Worm (Caenorhabditis elegans): ENCODE data around the gene D1046.2.

Gene D1046.2

DNA sequence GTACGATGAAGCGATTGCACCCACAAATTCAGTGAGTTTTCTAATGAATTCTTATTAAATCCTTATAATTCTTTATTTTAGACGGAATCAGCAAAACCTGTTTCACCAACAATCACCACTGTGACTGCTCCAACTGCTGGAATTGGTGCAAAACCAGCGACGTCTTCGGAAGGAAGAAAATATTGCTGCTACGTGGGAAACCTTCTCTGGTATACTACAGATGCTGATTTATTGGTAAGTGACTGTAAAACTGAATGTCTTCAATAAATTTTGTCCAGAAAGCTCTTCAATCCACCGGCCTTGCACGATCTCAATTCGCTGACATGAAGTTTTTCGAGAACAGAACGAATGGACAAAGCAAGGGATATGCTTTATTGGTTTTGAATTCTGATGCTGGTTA lies 644 bp upstream of the D1046.2 start:
- TF ChIP-seq ZK546.5 (tag; optimal IDR thresholded peaks at IDR 0.05): no peak
- no peak for TF ChIP-seq ceh-82 (tag; optimal IDR thresholded peaks at IDR 0.05)

DNA sequence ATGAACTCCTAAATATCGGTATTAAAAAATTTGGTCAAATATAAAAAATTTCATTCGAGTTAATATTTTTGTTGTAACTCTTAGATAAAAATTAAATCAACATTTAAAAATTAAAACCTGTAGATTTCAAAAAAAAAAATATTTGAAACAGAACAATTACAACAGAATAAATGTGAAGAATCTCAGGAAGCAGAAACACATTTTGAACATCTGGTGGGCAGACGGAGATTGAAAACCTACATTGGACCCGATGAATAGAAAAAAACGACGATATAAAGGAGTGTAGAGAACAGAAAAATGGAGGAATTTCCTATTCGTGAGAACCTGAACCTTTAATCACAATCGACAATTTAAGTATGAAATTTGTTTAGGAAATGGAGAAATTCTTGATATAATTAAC lies 1.7 kb downstream of the D1046.2 start:
- no peak for TF ChIP-seq nhr-23 (tag; optimal IDR thresholded peaks at IDR 0.05)
- no peak for TF ChIP-seq mdl-1 (tag; optimal IDR thresholded peaks at IDR 0.05)
- TF ChIP-seq ztf-11 (tag; optimal IDR thresholded peaks at IDR 0.05): no peak
- no peak for TF ChIP-seq egl-27 (tag; optimal IDR thresholded peaks at IDR 0.05)
- TF ChIP-seq nhr-11 (tag; optimal IDR thresholded peaks at IDR 0.05): no peak
- no peak for TF ChIP-seq nhr-129 (tag; optimal IDR thresholded peaks at IDR 0.05)
- TF ChIP-seq nhr-77 (tag; optimal IDR thresholded peaks at IDR 0.05): no peak
- no peak for TF ChIP-seq elt-3 (tag; optimal IDR thresholded peaks at IDR 0.05)

DNA sequence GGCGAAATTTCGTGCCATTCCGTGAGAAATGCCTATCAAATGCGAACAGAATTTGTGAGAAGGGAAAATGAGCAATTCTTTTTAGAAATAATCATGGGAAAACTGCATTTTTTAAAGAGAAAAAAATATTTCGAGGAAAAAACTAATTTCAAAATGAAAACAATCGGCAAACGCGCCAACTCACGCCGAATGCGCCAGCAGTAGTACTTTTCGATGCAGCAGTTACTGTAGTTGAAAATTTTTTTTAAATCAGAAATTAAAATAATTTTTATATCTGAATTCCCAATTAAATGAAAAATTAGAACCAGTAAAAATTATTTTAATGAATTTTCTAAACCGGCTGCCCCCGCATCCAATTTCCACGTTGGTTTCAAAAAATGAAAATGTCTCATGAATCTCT lies 2.5 kb downstream of the D1046.2 start:
- no peak for TF ChIP-seq nhr-10 (tag; optimal IDR thresholded peaks at IDR 0.05)

DNA sequence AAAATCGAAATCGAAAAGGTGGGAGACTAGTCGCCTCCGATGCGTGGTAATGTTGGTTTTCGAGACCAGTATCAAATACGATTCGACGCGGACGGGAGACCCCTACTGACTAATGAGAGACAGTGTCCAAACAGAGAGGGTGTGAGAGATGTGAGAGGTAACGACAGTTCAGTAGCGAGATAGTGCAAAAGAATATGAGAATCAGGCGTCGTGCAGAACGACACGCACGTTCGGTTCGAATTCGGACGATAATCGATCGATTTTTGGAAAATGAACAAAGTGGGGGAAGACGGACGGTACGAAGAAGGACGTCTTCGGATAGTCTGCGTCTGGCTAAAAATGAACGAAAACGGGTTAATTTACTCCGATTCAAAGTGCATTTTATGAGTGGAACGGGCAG lies 3.9 kb downstream of the D1046.2 start, which contains the start of gene D1046.16:
Gene D1046.16 (plus strand): TSS at position 195 of the 400 bp plus-strand sequence.
- TF ChIP-seq egl-27 (tag; optimal IDR thresholded peaks at IDR 0.05) (peak; percentile 7), mbf-1 (tag; optimal IDR thresholded peaks at IDR 0.05) (no peak), sem-4 (tag; optimal IDR thresholded peaks at IDR 0.05) (no peak), lsy-2 (tag; optimal IDR thresholded peaks at IDR 0.05) (peak in 1 of 2 experiments; percentile 0), crh-2 (tag; optimal IDR thresholded peaks at IDR 0.05) (peak; percentile 41), F13H6.1 (tag; optimal IDR thresholded peaks at IDR 0.05) (peak; percentile 55), ceh-82 (tag; optimal IDR thresholded peaks at IDR 0.05) (no peak), sma-3 (GFP tag; optimal IDR thresholded peaks at IDR 0.05) (peak; percentile 44), nhr-237 (tag; optimal IDR thresholded peaks at IDR 0.05) (no peak), nhr-25 (tag; optimal IDR thresholded peaks at IDR 0.05) (peak; percentile 65), nhr-129 (tag; optimal IDR thresholded peaks at IDR 0.05) (peak; percentile 70), fos-1 (tag; optimal IDR thresholded peaks at IDR 0.05) (peak; percentile 56), alr-1 (tag; optimal IDR thresholded peaks at IDR 0.05) (no peak), blmp-1 (tag; optimal IDR thresholded peaks at IDR 0.05; ENCODE audit: insufficient read depth) (peak; percentile 43), ztf-11 (tag; optimal IDR thresholded peaks at IDR 0.05) (no peak), ztf-1 (GFP tag; conservative IDR thresholded peaks at IDR 0.05) (no peak)

DNA sequence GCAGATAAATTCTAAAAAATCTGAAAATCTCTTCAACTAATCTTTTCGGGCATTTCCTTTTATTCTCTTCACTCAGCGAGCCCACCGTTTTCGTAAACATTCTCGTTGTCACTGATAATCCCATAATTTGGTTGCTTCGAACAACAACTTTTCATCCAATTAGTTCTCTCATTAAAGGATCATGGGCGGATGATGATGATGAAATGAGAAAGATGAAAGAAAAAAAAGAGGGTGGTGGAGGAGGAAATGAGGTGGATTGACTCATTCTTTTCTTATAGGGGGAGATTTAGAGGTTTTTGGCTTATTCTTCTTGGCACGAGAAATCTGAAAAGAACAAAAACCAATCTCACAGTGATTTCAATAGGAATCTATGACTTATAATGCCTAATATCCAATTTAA lies 4.7 kb downstream of the D1046.2 start:
- no peak for TF ChIP-seq crh-2 (tag; optimal IDR thresholded peaks at IDR 0.05)
- TF ChIP-seq fos-1 (tag; optimal IDR thresholded peaks at IDR 0.05): peak; percentile 14
- TF ChIP-seq C34F6.9 (tag; optimal IDR thresholded peaks at IDR 0.05): peak; percentile 35
- TF ChIP-seq sma-9 (GFP tag; optimal IDR thresholded peaks at IDR 0.05): peak; percentile 0
- TF ChIP-seq sma-9 (tag; optimal IDR thresholded peaks at IDR 0.05): no peak
- TF ChIP-seq nhr-12 (tag; optimal IDR thresholded peaks at IDR 0.05): no peak

DNA sequence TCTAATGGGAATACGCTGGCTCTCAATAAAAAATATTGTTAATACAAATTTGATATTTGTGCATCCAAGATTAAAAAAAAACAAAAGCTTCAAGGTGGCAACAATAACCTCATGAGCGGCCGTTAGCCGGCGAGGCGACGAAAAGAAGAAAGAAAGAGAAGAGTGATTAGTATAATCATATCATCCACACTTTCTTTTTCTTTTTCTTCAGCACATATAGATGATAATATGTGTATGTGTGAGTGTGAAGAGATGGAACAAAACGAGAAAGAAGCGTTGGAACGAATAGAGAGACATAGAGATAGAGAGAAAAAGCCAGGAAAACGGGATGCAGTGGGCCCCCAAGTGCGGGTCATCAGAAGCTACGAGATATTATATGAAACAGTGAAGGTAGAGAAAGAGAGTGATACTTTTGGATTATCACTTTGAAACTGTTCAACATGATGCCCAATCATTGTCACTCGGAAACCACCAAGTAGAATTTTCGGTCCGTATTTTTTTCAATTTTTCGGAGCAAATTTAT lies 5.5 kb downstream of the D1046.2 start:
- TF ChIP-seq ztf-1 (GFP tag; conservative IDR thresholded peaks at IDR 0.05): no peak
- TF ChIP-seq nhr-10 (tag; optimal IDR thresholded peaks at IDR 0.05): no peak
- TF ChIP-seq nhr-23 (tag; optimal IDR thresholded peaks at IDR 0.05): no peak
- TF ChIP-seq nhr-12 (tag; optimal IDR thresholded peaks at IDR 0.05): no peak
- TF ChIP-seq fos-1 (tag; optimal IDR thresholded peaks at IDR 0.05): peak; percentile 12
- TF ChIP-seq ama-1 (optimal IDR thresholded peaks at IDR 0.05): no peak
- TF ChIP-seq nhr-21 (tag; optimal IDR thresholded peaks at IDR 0.05): peak; percentile 13
- no peak for TF ChIP-seq nhr-77 (tag; optimal IDR thresholded peaks at IDR 0.05)
- TF ChIP-seq lsy-2 (tag; optimal IDR thresholded peaks at IDR 0.05): peak in 1 of 2 experiments; percentile 49
- TF ChIP-seq lin-11 (tag; optimal IDR thresholded peaks at IDR 0.05): no peak
- no peak for TF ChIP-seq mab-5 (tag; optimal IDR thresholded peaks at IDR 0.05)
- peak; percentile 38 for TF ChIP-seq F13H6.1 (tag; optimal IDR thresholded peaks at IDR 0.05)
- TF ChIP-seq unc-55 (GFP tag; optimal IDR thresholded peaks at IDR 0.05): peak; percentile 6
- no peak for TF ChIP-seq aly-2 (tag; optimal IDR thresholded peaks at IDR 0.05)
- no peak for TF ChIP-seq ceh-82 (tag; optimal IDR thresholded peaks at IDR 0.05)
- TF ChIP-seq nhr-11 (tag; optimal IDR thresholded peaks at IDR 0.05): no peak
- TF ChIP-seq crh-2 (tag; optimal IDR thresholded peaks at IDR 0.05): peak; percentile 4
- TF ChIP-seq lin-13 (GFP tag; optimal IDR thresholded peaks at IDR 0.05): peak; percentile 29
- peak; percentile 28 for TF ChIP-seq C34F6.9 (tag; optimal IDR thresholded peaks at IDR 0.05)
- no peak for TF ChIP-seq sma-3 (GFP tag; optimal IDR thresholded peaks at IDR 0.05)
- no peak for TF ChIP-seq elt-3 (tag; optimal IDR thresholded peaks at IDR 0.05)
- TF ChIP-seq snpc-4 (tag; optimal IDR thresholded peaks at IDR 0.05): no peak
- TF ChIP-seq R02D3.7 (tag; optimal IDR thresholded peaks at IDR 0.05): no peak
- no peak for TF ChIP-seq elt-1 (tag; optimal IDR thresholded peaks at IDR 0.05)
- peak; percentile 28 for TF ChIP-seq sma-9 (GFP tag; optimal IDR thresholded peaks at IDR 0.05)
- TF ChIP-seq sma-9 (tag; optimal IDR thresholded peaks at IDR 0.05): no peak
- no peak for TF ChIP-seq unc-39 (tag; optimal IDR thresholded peaks at IDR 0.05)
- TF ChIP-seq Y55F3AM.14 (GFP tag; optimal IDR thresholded peaks at IDR 0.05): no peak
